Fruit fly (Drosophila melanogaster): ENCODE data around the gene nompB.

nompB gene

dm6 chr2L:21622062-21622589 is 32.9 kb upstream of the nompB start:
- no peak for TF ChIP-seq h (optimal IDR thresholded peaks at IDR 0.05)
- TF ChIP-seq psq (optimal IDR thresholded peaks at IDR 0.05) = no peak
- TF ChIP-seq ttk (optimal IDR thresholded peaks at IDR 0.05) = no peak
- TF ChIP-seq Sin3A (optimal IDR thresholded peaks at IDR 0.05) = no peak
- TF ChIP-seq insv (optimal IDR thresholded peaks at IDR 0.05) = no peak
- TF ChIP-seq Myc (optimal IDR thresholded peaks at IDR 0.05) = no peak

- TF ChIP-seq insv (optimal IDR thresholded peaks at IDR 0.05) (no peak), h (optimal IDR thresholded peaks at IDR 0.05) (no peak), ttk (optimal IDR thresholded peaks at IDR 0.05) (no peak), Myc (optimal IDR thresholded peaks at IDR 0.05) (no peak), Sin3A (optimal IDR thresholded peaks at IDR 0.05) (no peak), psq (optimal IDR thresholded peaks at IDR 0.05) (no peak)
Observed at dm6 chr2L:21620527-21620926, 31.3 kb upstream of the nompB start.

dm6 chr2L:21618738-21619431 is 29.7 kb upstream of the nompB start:
- TF ChIP-seq Myc (optimal IDR thresholded peaks at IDR 0.05) = no peak
- no peak for TF ChIP-seq Sin3A (optimal IDR thresholded peaks at IDR 0.05)
- TF ChIP-seq ttk (optimal IDR thresholded peaks at IDR 0.05) = no peak
- no peak for TF ChIP-seq insv (optimal IDR thresholded peaks at IDR 0.05)
- no peak for TF ChIP-seq psq (optimal IDR thresholded peaks at IDR 0.05)
- no peak for TF ChIP-seq h (optimal IDR thresholded peaks at IDR 0.05)

- TF ChIP-seq ttk (optimal IDR thresholded peaks at IDR 0.05) (no peak), psq (optimal IDR thresholded peaks at IDR 0.05) (no peak)
Observed at dm6 chr2L:21617949-21618348, 28.7 kb upstream of the nompB start.

dm6 chr2L:21573226-21573791 is 15.9 kb downstream of the nompB start, which contains the start of gene Lamp1:
TSS of gene Lamp1 (plus strand) at chr2L:21573389.
- TF ChIP-seq ttk (optimal IDR thresholded peaks at IDR 0.05) (no peak), psq (optimal IDR thresholded peaks at IDR 0.05) (no peak), Myc (optimal IDR thresholded peaks at IDR 0.05) (no peak), Sin3A (optimal IDR thresholded peaks at IDR 0.05) (no peak), h (optimal IDR thresholded peaks at IDR 0.05) (no peak), insv (optimal IDR thresholded peaks at IDR 0.05) (no peak)

dm6 chr2L:21559633-21560032 is 29.6 kb downstream of the nompB start:
- TF ChIP-seq Sin3A (optimal IDR thresholded peaks at IDR 0.05) (no peak), psq (optimal IDR thresholded peaks at IDR 0.05) (no peak), Myc (optimal IDR thresholded peaks at IDR 0.05) (no peak), h (optimal IDR thresholded peaks at IDR 0.05) (no peak), insv (optimal IDR thresholded peaks at IDR 0.05) (no peak), ttk (optimal IDR thresholded peaks at IDR 0.05) (no peak)

- TF ChIP-seq insv (optimal IDR thresholded peaks at IDR 0.05) (no peak), Myc (optimal IDR thresholded peaks at IDR 0.05) (no peak), h (optimal IDR thresholded peaks at IDR 0.05) (no peak), ttk (optimal IDR thresholded peaks at IDR 0.05) (no peak), psq (optimal IDR thresholded peaks at IDR 0.05) (no peak), Sin3A (optimal IDR thresholded peaks at IDR 0.05) (no peak)
Observed at dm6 chr2L:21558218-21558617, 31.0 kb downstream of the nompB start.

All from Kc167 (cell line).